Worm (Caenorhabditis elegans): ENCODE results near the gene C50F4.1.

Gene C50F4.1

DNA sequence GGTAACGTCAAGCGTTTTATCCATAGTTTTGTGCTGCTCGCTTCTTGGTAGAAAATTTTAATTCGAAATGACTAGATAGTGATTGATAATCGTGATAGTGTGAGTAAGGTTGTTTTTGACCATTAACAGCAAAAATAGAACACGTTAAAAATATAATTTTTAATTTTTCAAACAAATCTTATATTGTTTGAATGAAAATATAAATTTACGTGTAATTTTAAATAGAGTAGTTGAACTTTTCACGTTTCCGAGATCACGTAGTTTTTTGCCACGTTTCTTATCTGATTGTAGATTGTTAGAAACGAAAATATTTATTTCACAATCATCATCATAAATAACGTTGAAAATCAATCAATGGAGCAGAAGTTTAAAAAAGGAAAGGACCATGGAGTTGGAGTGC lies 4.9 kb downstream of the C50F4.1 start, which contains the start of the genes C50F4.10 and pfk-1.2:
TSS of gene C50F4.10 (minus strand) at position 101 of the 400 bp plus-strand sequence.
TSS of gene pfk-1.2 (plus strand) at position 325 of the 400 bp plus-strand sequence.
- no peak for TF ChIP-seq nhr-11 (tag; optimal IDR thresholded peaks at IDR 0.05)
- no peak for TF ChIP-seq nhr-12 (tag; optimal IDR thresholded peaks at IDR 0.05)
- no peak for TF ChIP-seq jun-1 (tag; optimal IDR thresholded peaks at IDR 0.05)
- no peak for TF ChIP-seq nhr-76 (tag; optimal IDR thresholded peaks at IDR 0.05)
- TF ChIP-seq skn-1 (tag; optimal IDR thresholded peaks at IDR 0.05) = no peak
- no peak for TF ChIP-seq ZK546.5 (tag; optimal IDR thresholded peaks at IDR 0.05)
- TF ChIP-seq nhr-25 (tag; optimal IDR thresholded peaks at IDR 0.05) = no peak
- no peak for TF ChIP-seq fos-1 (tag; optimal IDR thresholded peaks at IDR 0.05)
- TF ChIP-seq hmg-11 (tag; optimal IDR thresholded peaks at IDR 0.05) = no peak
- no peak for TF ChIP-seq ceh-9 (tag; optimal IDR thresholded peaks at IDR 0.05)
- TF ChIP-seq ztf-11 (tag; optimal IDR thresholded peaks at IDR 0.05) = no peak
- no peak for TF ChIP-seq egl-5 (tag; optimal IDR thresholded peaks at IDR 0.05)

DNA sequence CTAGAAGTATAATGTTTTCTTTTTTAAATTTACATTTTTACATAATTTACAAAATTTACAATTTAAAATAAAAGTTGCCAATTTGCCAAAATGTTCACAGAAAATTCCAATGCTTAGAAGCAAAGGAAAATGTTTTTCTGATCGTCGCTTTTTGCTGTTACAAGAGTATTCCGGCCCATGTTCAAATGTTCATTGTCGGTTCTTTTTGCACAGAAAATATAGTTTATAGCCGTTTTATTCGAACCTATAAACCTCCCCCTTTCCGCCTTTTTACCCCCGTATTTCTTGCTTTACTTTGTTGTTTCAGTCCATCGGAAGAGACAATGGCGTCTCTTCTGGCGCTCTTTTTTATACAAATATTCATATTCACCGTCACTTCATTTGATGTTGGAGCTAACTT lies 8.0 kb downstream of the C50F4.1 start, which contains the start of gene tag-329:
TSS of gene tag-329 (plus strand) at position 301 of the 400 bp plus-strand sequence.
- TF ChIP-seq lsy-12 (tag; optimal IDR thresholded peaks at IDR 0.05) = no peak
- TF ChIP-seq pha-4 (tag; optimal IDR thresholded peaks at IDR 0.05) = no peak
- no peak for TF ChIP-seq nhr-77 (tag; optimal IDR thresholded peaks at IDR 0.05)
- TF ChIP-seq lin-15B (tag; optimal IDR thresholded peaks at IDR 0.05) = no peak
- no peak for TF ChIP-seq aly-2 (tag; optimal IDR thresholded peaks at IDR 0.05)
- TF ChIP-seq nhr-28 (tag; optimal IDR thresholded peaks at IDR 0.05) = no peak
- no peak for TF ChIP-seq nhr-23 (tag; optimal IDR thresholded peaks at IDR 0.05)
- TF ChIP-seq daf-12 (tag; optimal IDR thresholded peaks at IDR 0.05) = no peak
- TF ChIP-seq lin-39 (tag; optimal IDR thresholded peaks at IDR 0.05) = no peak
- TF ChIP-seq ama-1 (optimal IDR thresholded peaks at IDR 0.05) = no peak
- TF ChIP-seq unc-39 (tag; optimal IDR thresholded peaks at IDR 0.05) = no peak
- no peak for TF ChIP-seq eor-1 (tag; optimal IDR thresholded peaks at IDR 0.05)
- no peak for TF ChIP-seq skn-1 (tag; optimal IDR thresholded peaks at IDR 0.05)
- no peak for TF ChIP-seq nfya-1 (tag; optimal IDR thresholded peaks at IDR 0.05; ENCODE audit: insufficient read depth)
- TF ChIP-seq ZK546.5 (tag; optimal IDR thresholded peaks at IDR 0.05) = no peak
- TF ChIP-seq fkh-2 (tag; optimal IDR thresholded peaks at IDR 0.05) = no peak
- no peak for TF ChIP-seq egl-27 (tag; optimal IDR thresholded peaks at IDR 0.05)
- TF ChIP-seq ceh-28 (tag; optimal IDR thresholded peaks at IDR 0.05) = no peak
- TF ChIP-seq tbx-2 (tag; optimal IDR thresholded peaks at IDR 0.05) = no peak
- no peak for TF ChIP-seq fos-1 (tag; optimal IDR thresholded peaks at IDR 0.05)

DNA sequence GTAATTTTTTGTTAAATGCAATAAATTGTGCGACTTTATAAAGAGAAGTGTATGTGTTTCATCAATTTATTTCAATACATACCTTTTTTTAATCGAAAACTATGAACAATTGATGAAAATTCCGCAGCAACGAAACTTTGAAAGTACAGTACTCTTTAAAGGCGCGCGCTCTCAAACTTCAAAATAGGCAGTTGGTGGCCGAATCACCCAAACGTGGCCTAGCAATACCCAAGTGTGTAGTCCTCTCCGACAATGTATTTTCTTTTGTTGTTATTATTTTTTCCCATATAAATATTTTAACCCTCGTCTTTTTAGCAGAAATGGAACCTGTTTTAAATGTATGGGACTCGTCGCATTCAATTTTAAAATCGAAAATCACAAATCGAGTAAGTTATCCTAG lies 9.9 kb downstream of the C50F4.1 start, which contains the start of gene C50F4.4:
TSS of gene C50F4.4 (plus strand) at position 267 of the 400 bp plus-strand sequence.
- TF ChIP-seq zag-1 (tag; optimal IDR thresholded peaks at IDR 0.05) (no peak), elt-2 (tag; optimal IDR thresholded peaks at IDR 0.05) (peak; percentile 6), snpc-4 (tag; optimal IDR thresholded peaks at IDR 0.05) (peak; percentile 49), jun-1 (tag; optimal IDR thresholded peaks at IDR 0.05) (no peak), ceh-9 (tag; optimal IDR thresholded peaks at IDR 0.05) (no peak), nhr-43 (tag; optimal IDR thresholded peaks at IDR 0.05; ENCODE audit: poor library complexity, severe bottlenecking) (peak; percentile 30), lin-15B (tag; optimal IDR thresholded peaks at IDR 0.05) (peak; percentile 28)

DNA sequence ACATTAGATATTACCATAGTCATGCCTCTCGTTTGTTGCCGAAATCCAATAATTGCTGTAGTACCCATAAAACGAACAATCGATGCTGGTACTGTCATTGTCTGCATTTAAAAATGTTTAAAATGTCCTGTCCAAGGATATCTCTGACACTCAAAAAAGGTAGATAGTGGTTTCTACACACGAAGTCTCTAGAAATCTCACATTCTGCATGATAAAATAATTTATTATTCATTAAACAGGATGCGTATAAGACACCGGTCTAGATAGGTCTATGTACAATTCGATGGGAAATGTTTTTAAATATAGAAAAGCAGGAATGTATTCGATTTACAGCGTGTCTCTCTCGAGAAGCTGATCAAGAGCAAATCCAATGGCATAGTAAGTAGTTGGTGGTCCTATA lies 13.0 kb downstream of the C50F4.1 start, which contains the start of gene C50F4.12:
TSS of gene C50F4.12 (minus strand) at position 101 of the 400 bp plus-strand sequence.
- TF ChIP-seq unc-39 (tag; optimal IDR thresholded peaks at IDR 0.05) (no peak), elt-1 (tag; optimal IDR thresholded peaks at IDR 0.05) (no peak), fkh-2 (tag; optimal IDR thresholded peaks at IDR 0.05) (no peak), eor-1 (tag; optimal IDR thresholded peaks at IDR 0.05) (no peak), ceh-82 (tag; optimal IDR thresholded peaks at IDR 0.05) (no peak)

DNA sequence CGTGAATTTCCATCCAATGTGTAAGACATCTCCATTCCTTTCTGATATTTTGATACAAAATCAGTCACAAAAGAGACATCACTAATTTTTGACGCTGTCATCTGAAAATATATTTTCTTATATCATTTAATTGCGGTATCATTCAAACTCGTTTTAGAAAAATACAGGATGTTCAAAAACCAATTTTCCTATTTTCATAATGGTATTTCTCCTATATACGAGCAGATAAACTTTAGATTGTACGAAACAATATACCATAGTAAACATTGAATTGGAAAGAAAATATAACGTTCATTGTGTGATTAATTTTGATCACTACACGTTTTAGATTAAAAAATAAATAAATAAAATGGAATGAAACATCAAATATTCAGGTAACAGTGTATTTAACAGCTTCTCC lies 14.9 kb downstream of the C50F4.1 start, which contains the start of gene C50F4.16:
TSS of gene C50F4.16 (minus strand) at position 101 of the 400 bp plus-strand sequence.
- no peak for TF ChIP-seq aly-2 (tag; optimal IDR thresholded peaks at IDR 0.05)
- TF ChIP-seq ceh-16 (tag; optimal IDR thresholded peaks at IDR 0.05) = no peak
- no peak for TF ChIP-seq mdl-1 (tag; optimal IDR thresholded peaks at IDR 0.05)
- no peak for TF ChIP-seq ceh-9 (tag; optimal IDR thresholded peaks at IDR 0.05)
- no peak for TF ChIP-seq fos-1 (tag; optimal IDR thresholded peaks at IDR 0.05)
- TF ChIP-seq jun-1 (tag; optimal IDR thresholded peaks at IDR 0.05) = no peak
- no peak for TF ChIP-seq nhr-25 (tag; optimal IDR thresholded peaks at IDR 0.05)
- TF ChIP-seq pha-4 (tag; optimal IDR thresholded peaks at IDR 0.05) = no peak
- no peak for TF ChIP-seq egl-27 (tag; optimal IDR thresholded peaks at IDR 0.05)
- no peak for TF ChIP-seq ama-1 (optimal IDR thresholded peaks at IDR 0.05)
- no peak for TF ChIP-seq egl-5 (tag; optimal IDR thresholded peaks at IDR 0.05)
- no peak for TF ChIP-seq ztf-11 (tag; optimal IDR thresholded peaks at IDR 0.05)
